Worm (Caenorhabditis elegans) whole organism, mixed stage, embryonic: ENCODE data around the gene clec-1.

Source experiments
- ces-1 ChIP-seq: fragments of 150-350 bp; optimal IDR thresholded peaks from 2 replicates; lab custom pipeline; 2014; ENCODE audit warnings: missing biosample characterization, missing genetic modification reagents, missing genetic modification characterization
- elt-1 ChIP-seq: sonication (generic microtip); optimal IDR thresholded peaks from 2 replicates; lab custom pipeline; 2017; ENCODE audit warnings: missing genetic modification characterization, mild to moderate bottlenecking, missing compliant biosample characterization, antibody characterized with exemption, moderate library complexity, borderline replicate concordance; ENCODE audit not compliant: insufficient read depth
- flh-1 ChIP-seq: fragments of 200-800 bp; sonication (Bioruptor generic); optimal IDR thresholded peaks from 2 replicates; lab custom pipeline; 2018; ENCODE audit warnings: mild to moderate bottlenecking, missing genetic modification characterization, moderate library complexity, missing compliant biosample characterization
- lin-32 ChIP-seq: fragments of 200-800 bp; sonication (Bioruptor generic); optimal IDR thresholded peaks from 2 replicates; lab custom pipeline; 2018; ENCODE audit warnings: mild to moderate bottlenecking, missing genetic modification characterization, missing compliant biosample characterization
- mep-1 ChIP-seq: fragments of 150-350 bp; optimal IDR thresholded peaks from 2 replicates; lab custom pipeline; 2017; ENCODE audit warnings: missing biosample characterization, missing genetic modification reagents, missing genetic modification characterization, inconsistent platforms
- nhr-237 ChIP-seq: fragments of 150-350 bp; optimal IDR thresholded peaks from 2 replicates; lab custom pipeline; 2014; ENCODE audit warnings: missing biosample characterization, missing genetic modification characterization
- nhr-76 ChIP-seq: sonication (generic microtip); optimal IDR thresholded peaks from 2 replicates; lab custom pipeline; 2017; ENCODE audit warnings: missing biosample characterization, missing genetic modification characterization
- pha-4 ChIP-seq: fragments of 150-350 bp; optimal IDR thresholded peaks from 2 replicates; lab custom pipeline; 2018; ENCODE audit warnings: missing biosample characterization, missing genetic modification reagents, missing genetic modification characterization
- unc-62 ChIP-seq: fragments of 150-350 bp; optimal IDR thresholded peaks from 2 replicates; lab custom pipeline; 2014; ENCODE audit warnings: missing biosample characterization, missing genetic modification reagents, missing genetic modification characterization
- ztf-11 ChIP-seq: fragments of 150-350 bp; optimal IDR thresholded peaks from 2 replicates; lab custom pipeline; 2014; ENCODE audit warnings: missing biosample characterization, missing genetic modification characterization

ce11 chrV:5716508-5716907 lies 16.6 kb downstream of the clec-1 start, which contains the start of gene K09H11.9:
- TF ChIP-seq elt-1 (no peak), ces-1 (GFP tag; lab: Kevin White, UChicago) (no peak), pha-4 (no peak), nhr-237 (tag; lab: Kevin White, UChicago) (no peak), ztf-11 (tag; lab: Kevin White, UChicago) (no peak), mep-1 (tag; lab: Kevin White, UChicago) (no peak), flh-1 (GFP tag; lab: Kevin White, UChicago) (no peak), unc-62 (GFP tag; lab: Kevin White, UChicago) (no peak), nhr-76 (no peak), lin-32 (GFP tag; lab: Kevin White, UChicago) (no peak)
